Fruit fly (Drosophila melanogaster) whole organism, embryonic: Measurements from ENCODE around the gene slmo.
A peak's percentile ranks its signal among the peaks of the same experiment; 100 is the strongest.

Experiments
- B-H2 ChIP-seq: fragments of 200-800 bp; sonication (Bioruptor generic); optimal IDR thresholded peaks from 2 replicates; lab custom pipeline; 2018; ENCODE audit warnings: missing biosample characterization, mild to moderate bottlenecking, missing genetic modification characterization
- BtbVII ChIP-seq: fragments of 200-800 bp; sonication (Bioruptor generic); optimal IDR thresholded peaks from 3 replicates; lab custom pipeline; 2017; ENCODE audit warnings: missing biosample characterization, mild to moderate bottlenecking, missing genetic modification characterization
- CG10147 ChIP-seq: fragments of 200-800 bp; sonication (Bioruptor generic); optimal IDR thresholded peaks from 2 replicates; lab custom pipeline; 2019; ENCODE audit warnings: missing biosample characterization, mild to moderate bottlenecking, missing genetic modification characterization, moderate library complexity
- CG10366 ChIP-seq: fragments of 200-800 bp; sonication (Bioruptor generic); IDR thresholded peaks from 2 replicates; pipeline ENCODE4 v1.3.6; 2022; ENCODE audit warnings: missing biosample characterization, missing genetic modification characterization
- CG10543 ChIP-seq: fragments of 200-800 bp; sonication (Bioruptor generic); optimal IDR thresholded peaks from 3 replicates; lab custom pipeline; 2017; ENCODE audit warnings: missing biosample characterization, mild to moderate bottlenecking, missing genetic modification characterization, moderate library complexity
- CG11093 ChIP-seq: fragments of 200-800 bp; sonication (Bioruptor generic); IDR thresholded peaks from 3 replicates; pipeline ENCODE4 v1.3.6; 2022; ENCODE audit warnings: missing biosample characterization, missing genetic modification characterization
- CG12391 ChIP-seq: fragments of 200-800 bp; sonication (Bioruptor generic); optimal IDR thresholded peaks from 3 replicates; lab custom pipeline; 2018; ENCODE audit warnings: missing biosample characterization, mild to moderate bottlenecking, missing genetic modification characterization, moderate library complexity
- CG13287 ChIP-seq: fragments of 200-800 bp; sonication (Bioruptor generic); IDR thresholded peaks from 2 replicates; pipeline ENCODE4 v1.3.6; 2022; ENCODE audit warnings: missing biosample characterization, missing genetic modification characterization; ENCODE audit not compliant: partially characterized antibody
- CG14014 ChIP-seq: fragments of 200-800 bp; sonication (Bioruptor generic); IDR thresholded peaks from 2 replicates; pipeline ENCODE4 v1.3.6; 2022; ENCODE audit warnings: missing biosample characterization, missing genetic modification characterization
- CG14860 ChIP-seq: fragments of 200-800 bp; sonication (Bioruptor generic); IDR thresholded peaks from 3 replicates; pipeline ENCODE4 v1.3.6; 2022; ENCODE audit warnings: missing biosample characterization, missing genetic modification characterization; ENCODE audit not compliant: partially characterized antibody
- CG15011 ChIP-seq: fragments of 200-800 bp; sonication (Bioruptor generic); optimal IDR thresholded peaks from 3 replicates; lab custom pipeline; 2018; ENCODE audit warnings: missing biosample characterization, mild to moderate bottlenecking, missing genetic modification characterization
- CG15269 ChIP-seq: fragments of 200-800 bp; sonication (Bioruptor generic); optimal IDR thresholded peaks from 2 replicates; lab custom pipeline; 2018; ENCODE audit warnings: missing biosample characterization, mild to moderate bottlenecking, missing genetic modification characterization, moderate library complexity
- CG16813 ChIP-seq: fragments of 200-800 bp; sonication (Bioruptor generic); IDR thresholded peaks from 3 replicates; pipeline ENCODE4 v1.3.6; 2022; ENCODE audit warnings: missing biosample characterization, missing genetic modification characterization; ENCODE audit not compliant: partially characterized antibody
- CG17568 ChIP-seq: fragments of 200-800 bp; sonication (Bioruptor generic); optimal IDR thresholded peaks from 2 replicates; lab custom pipeline; 2018; ENCODE audit warnings: missing biosample characterization, mild to moderate bottlenecking, missing genetic modification characterization, moderate library complexity
- CG2202 ChIP-seq: fragments of 200-800 bp; sonication (Bioruptor generic); optimal IDR thresholded peaks from 2 replicates; lab custom pipeline; 2018; ENCODE audit warnings: missing biosample characterization, mild to moderate bottlenecking, missing genetic modification characterization
- CG31441 ChIP-seq: fragments of 200-800 bp; sonication (Bioruptor generic); IDR thresholded peaks from 2 replicates; pipeline ENCODE4 v1.3.6; 2022; ENCODE audit warnings: missing biosample characterization, missing genetic modification characterization
- CG32772 ChIP-seq: fragments of 200-800 bp; sonication (Bioruptor generic); IDR thresholded peaks from 2 replicates; pipeline ENCODE4 v1.3.6; 2022; ENCODE audit warnings: missing biosample characterization, missing genetic modification characterization
- CG3407 ChIP-seq: fragments of 200-800 bp; sonication (Bioruptor generic); optimal IDR thresholded peaks from 2 replicates; lab custom pipeline; 2018; ENCODE audit warnings: missing biosample characterization, mild to moderate bottlenecking, missing genetic modification characterization
- CG5180 ChIP-seq: fragments of 200-800 bp; sonication (Bioruptor generic); optimal IDR thresholded peaks from 3 replicates; lab custom pipeline; 2017; ENCODE audit warnings: missing biosample characterization, missing genetic modification characterization, mild to moderate bottlenecking, moderate library complexity, missing genetic modification reagents
- CG7786 ChIP-seq: fragments of 200-800 bp; sonication (Bioruptor generic); optimal IDR thresholded peaks from 2 replicates; lab custom pipeline; 2016; ENCODE audit warnings: missing biosample characterization, missing genetic modification characterization
- CG7987 ChIP-seq: fragments of 200-800 bp; sonication (Bioruptor generic); optimal IDR thresholded peaks from 2 replicates; lab custom pipeline; 2018; ENCODE audit warnings: missing biosample characterization, mild to moderate bottlenecking, missing genetic modification characterization, moderate library complexity
- CG8290 ChIP-seq, 3 experiments: fragments of 200-800 bp; sonication (Bioruptor generic); optimal IDR thresholded peaks; 2 replicates each; lab custom pipeline; 2016 to 2019; ENCODE audit warnings: missing biosample characterization in 3 of 3, missing genetic modification characterization in 3 of 3, mild to moderate bottlenecking in 2 of 3, moderate library complexity in 1 of 3
- Dad ChIP-seq: fragments of 200-800 bp; sonication (Bioruptor generic); optimal IDR thresholded peaks from 3 replicates; lab custom pipeline; 2016; ENCODE audit warnings: missing biosample characterization, missing genetic modification characterization
- Elba2 ChIP-seq: fragments of 200-800 bp; sonication (Bioruptor generic); optimal IDR thresholded peaks from 3 replicates; lab custom pipeline; 2016; ENCODE audit warnings: missing biosample characterization, missing genetic modification characterization
- Ets65A ChIP-seq: fragments of 200-800 bp; sonication (Bioruptor generic); peaks from one replicate; lab custom pipeline; 2016; ENCODE audit warnings: missing biosample characterization, missing genetic modification characterization
- H15 ChIP-seq: fragments of 200-800 bp; sonication (Bioruptor generic); IDR thresholded peaks from 3 replicates; pipeline ENCODE4 v1.3.6; 2022; ENCODE audit warnings: missing biosample characterization, missing genetic modification characterization
- Lim3 ChIP-seq: fragments of 200-800 bp; sonication (Bioruptor generic); IDR thresholded peaks from 2 replicates; pipeline ENCODE4 v1.3.6; 2022; ENCODE audit warnings: missing biosample characterization, missing genetic modification characterization
- MTF-1 ChIP-seq: fragments of 200-800 bp; sonication (Bioruptor generic); optimal IDR thresholded peaks from 2 replicates; lab custom pipeline; 2018; ENCODE audit warnings: missing biosample characterization, mild to moderate bottlenecking, missing genetic modification characterization, borderline replicate concordance
- Pdp1 ChIP-seq, 2 experiments: fragments of 200-800 bp; sonication (Bioruptor generic); optimal IDR thresholded peaks; 3 replicates each; lab custom pipeline; 2016; ENCODE audit warnings: missing biosample characterization in 2 of 2, missing genetic modification characterization in 2 of 2, mild to moderate bottlenecking in 1 of 2, moderate library complexity in 1 of 2
- Six4 ChIP-seq: fragments of 200-800 bp; sonication (Bioruptor generic); optimal IDR thresholded peaks from 2 replicates; lab custom pipeline; 2016; ENCODE audit warnings: missing biosample characterization, missing genetic modification characterization
- Xrp1 ChIP-seq: fragments of 200-800 bp; sonication (Bioruptor generic); IDR thresholded peaks from 2 replicates; pipeline ENCODE4 v1.3.6; 2022; ENCODE audit warnings: missing biosample characterization, missing genetic modification characterization
- ato ChIP-seq: fragments of 200-800 bp; sonication (Bioruptor generic); IDR thresholded peaks from 2 replicates; pipeline ENCODE4 v1.3.6; 2022; ENCODE audit warnings: missing biosample characterization, missing genetic modification characterization; ENCODE audit not compliant: partially characterized antibody
- az2 ChIP-seq: fragments of 200-800 bp; sonication (Bioruptor generic); optimal IDR thresholded peaks from 3 replicates; lab custom pipeline; 2016; ENCODE audit warnings: missing biosample characterization, missing genetic modification characterization
- bowl ChIP-seq: fragments of 200-800 bp; sonication (Bioruptor generic); IDR thresholded peaks from 2 replicates; pipeline ENCODE4 v1.3.6; 2022; ENCODE audit warnings: missing biosample characterization, missing genetic modification characterization
- btn ChIP-seq: fragments of 200-800 bp; sonication (Bioruptor generic); optimal IDR thresholded peaks from 2 replicates; lab custom pipeline; 2016; ENCODE audit warnings: missing biosample characterization, missing genetic modification characterization
- dysf ChIP-seq: fragments of 200-800 bp; sonication (Bioruptor generic); IDR thresholded peaks from 3 replicates; pipeline ENCODE4 v1.3.6; 2022; ENCODE audit warnings: missing biosample characterization, missing genetic modification characterization
- fd64A ChIP-seq: fragments of 200-800 bp; sonication (Bioruptor generic); optimal IDR thresholded peaks from 3 replicates; lab custom pipeline; 2018; ENCODE audit warnings: missing biosample characterization, mild to moderate bottlenecking, missing genetic modification characterization
- gcm2 ChIP-seq: fragments of 200-800 bp; sonication (Bioruptor generic); optimal IDR thresholded peaks from 2 replicates; lab custom pipeline; 2016; ENCODE audit warnings: missing biosample characterization, missing genetic modification characterization
- hb ChIP-seq: fragments of 200-800 bp; sonication (Bioruptor generic); IDR thresholded peaks from 3 replicates; pipeline ENCODE4 v1.3.6; 2022; ENCODE audit warnings: missing biosample characterization, missing genetic modification characterization; ENCODE audit not compliant: partially characterized antibody
- kni ChIP-seq: fragments of 200-800 bp; sonication (Bioruptor generic); optimal IDR thresholded peaks from 3 replicates; lab custom pipeline; 2017; ENCODE audit warnings: mild to moderate bottlenecking, missing biosample characterization, missing genetic modification reagents, missing genetic modification characterization
- luna ChIP-seq: fragments of 200-800 bp; sonication (Bioruptor generic); optimal IDR thresholded peaks from 2 replicates; lab custom pipeline; 2016; ENCODE audit warnings: missing biosample characterization, missing genetic modification characterization
- nerfin-1 ChIP-seq: fragments of 200-800 bp; sonication (Bioruptor generic); optimal IDR thresholded peaks from 3 replicates; lab custom pipeline; 2019; ENCODE audit warnings: missing biosample characterization, mild to moderate bottlenecking, missing genetic modification characterization, moderate library complexity
- nom ChIP-seq: fragments of 200-800 bp; sonication (Bioruptor generic); optimal IDR thresholded peaks from 2 replicates; lab custom pipeline; 2017; ENCODE audit warnings: missing biosample characterization, missing genetic modification characterization, mild to moderate bottlenecking, moderate library complexity, missing genetic modification reagents
- oc ChIP-seq: fragments of 200-800 bp; sonication (Bioruptor generic); optimal IDR thresholded peaks from 2 replicates; lab custom pipeline; 2018; ENCODE audit warnings: missing biosample characterization, mild to moderate bottlenecking, missing genetic modification characterization, moderate library complexity
- pum ChIP-seq: fragments of 200-800 bp; sonication (Bioruptor generic); optimal IDR thresholded peaks from 2 replicates; lab custom pipeline; 2016; ENCODE audit warnings: missing biosample characterization, missing genetic modification characterization
- sr ChIP-seq: fragments of 200-800 bp; sonication (Bioruptor generic); IDR thresholded peaks from 3 replicates; pipeline ENCODE4 v1.3.6; 2022; ENCODE audit warnings: missing biosample characterization, missing genetic modification characterization
- tin ChIP-seq: fragments of 200-800 bp; sonication (Bioruptor generic); optimal IDR thresholded peaks from 3 replicates; lab custom pipeline; 2016; ENCODE audit warnings: missing biosample characterization, missing genetic modification characterization
- unc-4 ChIP-seq: fragments of 200-800 bp; sonication (Bioruptor generic); IDR thresholded peaks from 2 replicates; pipeline ENCODE4 v1.3.6; 2022; ENCODE audit warnings: missing biosample characterization, missing genetic modification characterization; ENCODE audit not compliant: partially characterized antibody
- wor ChIP-seq: fragments of 200-800 bp; sonication (Bioruptor generic); IDR thresholded peaks from 2 replicates; pipeline ENCODE4 v1.3.6; 2022; ENCODE audit warnings: missing biosample characterization, missing genetic modification characterization

The slmo gene

dm6 chr2L:6051212-6051621 lies 2.7 kb upstream of the slmo start (continued):
- TF ChIP-seq CG10543 (peak; percentile 96), MTF-1 (GFP tag; lab: Kevin White, UChicago) (peak; percentile 91), tin (GFP tag; lab: Kevin White, UChicago) (peak; percentile 93), CG8290 (GFP tag; optimal IDR thresholded peaks at IDR 0.05; lab: Kevin White, UChicago) (peak; percentile 88), CG8290 (tag; optimal IDR thresholded peaks at IDR 0.05; lab: Kevin White, UChicago) (peak; percentile 84 to 98), Elba2 (GFP tag; lab: Kevin White, UChicago) (no peak), CG14014 (GFP tag; lab: Robert Waterston, UW) (peak; percentile 96), CG11093 (GFP tag; lab: Robert Waterston, UW) (peak; percentile 73), CG15011 (peak; percentile 89), CG10366 (GFP tag; lab: Robert Waterston, UW) (peak; percentile 95), ato (GFP tag; lab: Robert Waterston, UW) (no peak), nom (GFP tag; lab: Kevin White, UChicago) (peak; percentile 93), CG32772 (peak; percentile 72), gcm2 (GFP tag; lab: Kevin White, UChicago) (peak; percentile 81), Six4 (peak; percentile 93), Dad (peak; percentile 97), Pdp1 (GFP tag; optimal IDR thresholded peaks at IDR 0.05; lab: Kevin White, UChicago) (peak; percentile 92 to 93), kni (GFP tag; lab: Kevin White, UChicago) (peak; percentile 90), CG14860 (GFP tag; lab: Robert Waterston, UW) (no peak), CG7987 (GFP tag; lab: Kevin White, UChicago) (peak; percentile 93), az2 (GFP tag; lab: Kevin White, UChicago) (peak; percentile 93), fd64A (GFP tag; lab: Kevin White, UChicago) (peak; percentile 96), H15 (peak; percentile 81), unc-4 (GFP tag; lab: Robert Waterston, UW) (no peak), Ets65A (GFP tag; lab: Kevin White, UChicago) (peak; percentile 99), CG10147 (GFP tag; lab: Kevin White, UChicago) (peak; percentile 97), hb (GFP tag; lab: Robert Waterston, UW) (no peak), CG13287 (GFP tag; lab: Robert Waterston, UW) (no peak), CG15269 (tag; lab: Kevin White, UChicago) (peak; percentile 96), CG12391 (tag; lab: Kevin White, UChicago) (peak; percentile 98), CG5180 (peak; percentile 88), Xrp1 (GFP tag; lab: Robert Waterston, UW) (peak; percentile 96), CG7786 (GFP tag; lab: Kevin White, UChicago) (peak; percentile 86), CG2202 (tag; lab: Kevin White, UChicago) (peak; percentile 95), oc (tag; lab: Kevin White, UChicago) (peak; percentile 96), pum (GFP tag; lab: Kevin White, UChicago) (peak; percentile 90), CG16813 (GFP tag; lab: Robert Waterston, UW) (no peak), nerfin-1 (peak; percentile 95), CG3407 (peak; percentile 92), CG31441 (peak; percentile 96), luna (GFP tag; lab: Kevin White, UChicago) (peak; percentile 83), dysf (GFP tag; lab: Robert Waterston, UW) (peak; percentile 97), BtbVII (GFP tag; lab: Kevin White, UChicago) (peak; percentile 97), sr (GFP tag; lab: Robert Waterston, UW) (peak; percentile 75; the same call in 2 of the 3 replicates), Lim3 (GFP tag; lab: Robert Waterston, UW) (0 out of 2 replicates have a peak, but pooled peaks have one; percentile 60), btn (GFP tag; lab: Kevin White, UChicago) (peak; percentile 94), CG17568 (GFP tag; lab: Kevin White, UChicago) (no peak), wor (GFP tag; lab: Robert Waterston, UW) (peak; percentile 91), bowl (GFP tag; lab: Robert Waterston, UW) (peak; percentile 90), B-H2 (GFP tag; lab: Kevin White, UChicago) (peak; percentile 97)
